Fruit fly (Drosophila melanogaster) whole organism, embryonic: ENCODE measurements around the gene DCTN5-p25.

Experiments used
- Bgb ChIP-seq: fragments of 200-800 bp; sonication (Bioruptor generic); IDR thresholded peaks from 2 replicates; pipeline ENCODE4 v1.3.6; 2022; ENCODE audit warnings: missing biosample characterization, missing genetic modification characterization; ENCODE audit not compliant: partially characterized antibody
- CG10209 ChIP-seq: fragments of 200-800 bp; sonication (Bioruptor generic); optimal IDR thresholded peaks from 3 replicates; lab custom pipeline; 2017; ENCODE audit warnings: missing biosample characterization, mild to moderate bottlenecking, missing genetic modification characterization, missing genetic modification reagents
- CG13287 ChIP-seq: fragments of 200-800 bp; sonication (Bioruptor generic); IDR thresholded peaks from 2 replicates; pipeline ENCODE4 v1.3.6; 2022; ENCODE audit warnings: missing biosample characterization, missing genetic modification characterization; ENCODE audit not compliant: partially characterized antibody
- CG15601 ChIP-seq: fragments of 200-800 bp; sonication (Bioruptor generic); optimal IDR thresholded peaks from 3 replicates; lab custom pipeline; 2019; ENCODE audit warnings: missing biosample characterization, mild to moderate bottlenecking, missing genetic modification characterization, moderate library complexity
- CG1603 ChIP-seq: fragments of 200-800 bp; sonication (Bioruptor generic); optimal IDR thresholded peaks from 2 replicates; lab custom pipeline; 2019; ENCODE audit warnings: missing biosample characterization, mild to moderate bottlenecking, missing genetic modification characterization, moderate library complexity
- CG16813 ChIP-seq: fragments of 200-800 bp; sonication (Bioruptor generic); IDR thresholded peaks from 3 replicates; pipeline ENCODE4 v1.3.6; 2022; ENCODE audit warnings: missing biosample characterization, missing genetic modification characterization; ENCODE audit not compliant: partially characterized antibody
- CG17568 ChIP-seq: fragments of 200-800 bp; sonication (Bioruptor generic); optimal IDR thresholded peaks from 2 replicates; lab custom pipeline; 2018; ENCODE audit warnings: missing biosample characterization, mild to moderate bottlenecking, missing genetic modification characterization, moderate library complexity
- CG31224 ChIP-seq: fragments of 200-800 bp; sonication (Bioruptor generic); IDR thresholded peaks from 2 replicates; pipeline ENCODE4 v1.3.6; 2022; ENCODE audit warnings: missing biosample characterization, missing genetic modification characterization
- CG32532 ChIP-seq: fragments of 200-800 bp; sonication (Bioruptor generic); IDR thresholded peaks from 2 replicates; pipeline ENCODE4 v1.3.6; 2022; ENCODE audit warnings: missing biosample characterization, missing genetic modification characterization
- CG33213 ChIP-seq: fragments of 200-800 bp; sonication (Bioruptor generic); optimal IDR thresholded peaks from 3 replicates; lab custom pipeline; 2016; ENCODE audit warnings: missing biosample characterization, missing genetic modification characterization
- CG4282 ChIP-seq: fragments of 200-800 bp; sonication (Bioruptor generic); optimal IDR thresholded peaks from 2 replicates; lab custom pipeline; 2016; ENCODE audit warnings: missing biosample characterization, missing genetic modification characterization
- CG4730 ChIP-seq: fragments of 200-800 bp; sonication (Bioruptor generic); IDR thresholded peaks from 2 replicates; pipeline ENCODE4 v1.3.6; 2022; ENCODE audit warnings: missing biosample characterization, missing genetic modification characterization
- CG6813 ChIP-seq: fragments of 200-800 bp; sonication (Bioruptor generic); optimal IDR thresholded peaks from 2 replicates; lab custom pipeline; 2017; ENCODE audit warnings: missing biosample characterization, missing genetic modification characterization, mild to moderate bottlenecking, moderate library complexity, missing genetic modification reagents
- CG8944 ChIP-seq: fragments of 200-800 bp; sonication (Bioruptor generic); optimal IDR thresholded peaks from 3 replicates; lab custom pipeline; 2016; ENCODE audit warnings: missing biosample characterization, missing genetic modification characterization
- CG9437 ChIP-seq: fragments of 200-800 bp; sonication (Bioruptor generic); optimal IDR thresholded peaks from 2 replicates; lab custom pipeline; 2018; ENCODE audit warnings: missing biosample characterization, mild to moderate bottlenecking, missing genetic modification characterization
- CTCF ChIP-seq: fragments of 200-800 bp; sonication (Bioruptor generic); optimal IDR thresholded peaks from 2 replicates; lab custom pipeline; 2017; ENCODE audit warnings: missing biosample characterization, mild to moderate bottlenecking, missing genetic modification characterization, moderate library complexity
- D ChIP-seq, 2 experiments: fragments of 200-800 bp in 1 of 2; fragments of >200 bp in 1 of 2; sonication (Bioruptor generic) in 1 of 2; optimal IDR thresholded peaks; 2 replicates in 1 of 2; 3 replicates in 1 of 2; lab custom pipeline; 2017; ENCODE audit warnings: mild to moderate bottlenecking in 1 of 2, missing biosample characterization in 1 of 2, missing genetic modification characterization in 1 of 2, missing genetic modification reagents in 1 of 2
- Dref ChIP-seq: fragments of 200-800 bp; sonication (Bioruptor generic); IDR thresholded peaks from 2 replicates; pipeline ENCODE4 v1.3.6; 2022; ENCODE audit warnings: missing biosample characterization, missing genetic modification characterization
- Hmr ChIP-seq: fragments of 200-800 bp; sonication (Bioruptor generic); optimal IDR thresholded peaks from 3 replicates; lab custom pipeline; 2017; ENCODE audit warnings: mild to moderate bottlenecking, missing biosample characterization, missing genetic modification reagents, missing genetic modification characterization
- Hr51 ChIP-seq, 2 experiments: fragments of 200-800 bp; sonication (Bioruptor generic); optimal IDR thresholded peaks; 2 replicates in 1 of 2; 3 replicates in 1 of 2; lab custom pipeline; 2016 to 2018; ENCODE audit warnings: missing biosample characterization in 2 of 2, missing genetic modification characterization in 2 of 2, mild to moderate bottlenecking in 1 of 2, moderate library complexity in 1 of 2
- Hr78 ChIP-seq, 2 experiments: fragments of 200-800 bp in 1 of 2; fragments of >200 bp in 1 of 2; sonication (Bioruptor generic) in 1 of 2; optimal IDR thresholded peaks; 2 replicates each; lab custom pipeline; 2017 to 2019; ENCODE audit warnings: missing biosample characterization in 2 of 2, missing genetic modification characterization in 2 of 2, mild to moderate bottlenecking in 1 of 2, moderate library complexity in 1 of 2
- Jarid2 ChIP-seq: fragments of 200-800 bp; sonication (Bioruptor generic); optimal IDR thresholded peaks from 3 replicates; lab custom pipeline; 2017; ENCODE audit warnings: mild to moderate bottlenecking, missing biosample characterization, missing genetic modification reagents, missing genetic modification characterization
- Mad ChIP-seq: fragments of 200-800 bp; sonication (Bioruptor generic); optimal IDR thresholded peaks from 2 replicates; lab custom pipeline; 2016; ENCODE audit warnings: missing biosample characterization, missing genetic modification characterization
- PHDP ChIP-seq: fragments of 200-800 bp; sonication (Bioruptor generic); optimal IDR thresholded peaks from 3 replicates; lab custom pipeline; 2018; ENCODE audit warnings: missing biosample characterization, mild to moderate bottlenecking, missing genetic modification characterization, moderate library complexity
- Ravus ChIP-seq: fragments of 200-800 bp; sonication (Bioruptor generic); IDR thresholded peaks from 2 replicates; pipeline ENCODE4 v1.3.6; 2022; ENCODE audit warnings: missing biosample characterization, missing genetic modification characterization
- Side ChIP-seq: fragments of 200-800 bp; sonication (Bioruptor generic); optimal IDR thresholded peaks from 2 replicates; lab custom pipeline; 2016; ENCODE audit warnings: missing biosample characterization, missing genetic modification characterization
- aop ChIP-seq: fragments of 200-800 bp; sonication (Bioruptor generic); IDR thresholded peaks from 2 replicates; pipeline ENCODE4 v1.3.6; 2022; ENCODE audit warnings: missing biosample characterization, missing genetic modification characterization
- croc ChIP-seq: fragments of 200-800 bp; sonication (Bioruptor generic); conservative IDR thresholded peaks from 3 replicates; pipeline ENCODE4 v1.3.6; 2022; ENCODE audit warnings: missing biosample characterization, missing genetic modification characterization
- dmrt11E ChIP-seq: fragments of 200-800 bp; sonication (Bioruptor generic); optimal IDR thresholded peaks from 3 replicates; lab custom pipeline; 2018; ENCODE audit warnings: missing biosample characterization, mild to moderate bottlenecking, missing genetic modification characterization, moderate library complexity
- dmrt99B ChIP-seq: fragments of 200-800 bp; sonication (Bioruptor generic); optimal IDR thresholded peaks from 2 replicates; lab custom pipeline; 2018; ENCODE audit warnings: missing biosample characterization, mild to moderate bottlenecking, missing genetic modification characterization, moderate library complexity
- emc ChIP-seq: fragments of 200-800 bp; sonication (Bioruptor generic); optimal IDR thresholded peaks from 2 replicates; lab custom pipeline; 2016; ENCODE audit warnings: missing biosample characterization, missing genetic modification characterization
- knrl ChIP-seq: fragments of 200-800 bp; sonication (Bioruptor generic); IDR thresholded peaks from 3 replicates; pipeline ENCODE4 v1.3.6; 2022; ENCODE audit warnings: missing biosample characterization, missing genetic modification characterization; ENCODE audit not compliant: partially characterized antibody
- maf-S ChIP-seq: fragments of 200-800 bp; sonication (Bioruptor generic); optimal IDR thresholded peaks from 2 replicates; lab custom pipeline; 2016; ENCODE audit warnings: missing biosample characterization, missing genetic modification characterization
- nom ChIP-seq: fragments of 200-800 bp; sonication (Bioruptor generic); optimal IDR thresholded peaks from 2 replicates; lab custom pipeline; 2017; ENCODE audit warnings: missing biosample characterization, missing genetic modification characterization, mild to moderate bottlenecking, moderate library complexity, missing genetic modification reagents
- oc ChIP-seq: fragments of 200-800 bp; sonication (Bioruptor generic); optimal IDR thresholded peaks from 2 replicates; lab custom pipeline; 2018; ENCODE audit warnings: missing biosample characterization, mild to moderate bottlenecking, missing genetic modification characterization, moderate library complexity
- onecut ChIP-seq: fragments of 200-800 bp; sonication (Bioruptor generic); IDR thresholded peaks from 2 replicates; pipeline ENCODE4 v1.3.6; 2022; ENCODE audit warnings: missing biosample characterization, missing genetic modification characterization
- pan ChIP-seq, 4 experiments: fragments of >200 bp in 3 of 4; fragments of 200-800 bp in 1 of 4; sonication (Bioruptor generic) in 1 of 4; optimal IDR thresholded peaks in 3 of 4; IDR thresholded peaks in 1 of 4; 2 replicates each; pipeline versions ENCODE4 v1.3.6 to Lab custom; 2017 to 2022; ENCODE audit warnings: missing biosample characterization in 2 of 4, missing genetic modification characterization in 2 of 4, mixed read lengths in 1 of 4
- pita ChIP-seq: fragments of 200-800 bp; sonication (Bioruptor generic); optimal IDR thresholded peaks from 2 replicates; lab custom pipeline; 2017; ENCODE audit warnings: missing biosample characterization, mild to moderate bottlenecking, missing genetic modification characterization
- pzg ChIP-seq: fragments of 200-800 bp; sonication (Bioruptor generic); optimal IDR thresholded peaks from 3 replicates; lab custom pipeline; 2018; ENCODE audit warnings: missing biosample characterization, mild to moderate bottlenecking, missing genetic modification characterization, moderate library complexity
- shn ChIP-seq: fragments of 200-800 bp; sonication (Bioruptor generic); optimal IDR thresholded peaks from 3 replicates; lab custom pipeline; 2016; ENCODE audit warnings: missing biosample characterization, missing genetic modification characterization
- sna ChIP-seq: fragments of 200-800 bp; sonication (Bioruptor generic); IDR thresholded peaks from 2 replicates; pipeline ENCODE4 v1.3.6; 2022; ENCODE audit warnings: missing biosample characterization, missing genetic modification characterization; ENCODE audit not compliant: partially characterized antibody
- sqz ChIP-seq: fragments of 200-800 bp; sonication (Bioruptor generic); optimal IDR thresholded peaks from 3 replicates; lab custom pipeline; 2018; ENCODE audit warnings: missing biosample characterization, mild to moderate bottlenecking, missing genetic modification characterization
- stc ChIP-seq: fragments of 200-800 bp; sonication (Bioruptor generic); IDR thresholded peaks from 2 replicates; pipeline ENCODE4 v1.3.6; 2022; ENCODE audit warnings: missing biosample characterization, missing genetic modification characterization
- stwl ChIP-seq: fragments of 200-800 bp; sonication (Bioruptor generic); optimal IDR thresholded peaks from 3 replicates; lab custom pipeline; 2018; ENCODE audit warnings: missing biosample characterization, mild to moderate bottlenecking, missing genetic modification characterization, moderate library complexity
- tio ChIP-seq: fragments of 200-800 bp; sonication (Bioruptor generic); optimal IDR thresholded peaks from 2 replicates; lab custom pipeline; 2017; ENCODE audit warnings: missing biosample characterization, missing genetic modification characterization, inconsistent platforms
- unc-4 ChIP-seq: fragments of 200-800 bp; sonication (Bioruptor generic); IDR thresholded peaks from 2 replicates; pipeline ENCODE4 v1.3.6; 2022; ENCODE audit warnings: missing biosample characterization, missing genetic modification characterization; ENCODE audit not compliant: partially characterized antibody
- wek ChIP-seq: fragments of 200-800 bp; sonication (Bioruptor generic); optimal IDR thresholded peaks from 3 replicates; lab custom pipeline; 2018; ENCODE audit warnings: missing biosample characterization, mild to moderate bottlenecking, missing genetic modification characterization, moderate library complexity

The DCTN5-p25 gene

dm6 chr2L:14972133-14972532, 33.4 kb upstream of the DCTN5-p25 start, which contains the start of gene side-II (continued):
- TF ChIP-seq CG31224 (no peak), CG16813 (GFP tag; lab: Robert Waterston, UW) (no peak), Hr78 (GFP tag; optimal IDR thresholded peaks at IDR 0.05; lab: Kevin White, UChicago) (no peak), nom (no peak), Bgb (GFP tag; lab: Robert Waterston, UW) (peak; percentile 24; the same call in 1 of the 2 replicates), Jarid2 (GFP tag; lab: Kevin White, UChicago) (peak; percentile 38), CG32532 (GFP tag; lab: Robert Waterston, UW) (peak; percentile 62; the same call in 1 of the 2 replicates), knrl (GFP tag; lab: Robert Waterston, UW) (0 out of 3 replicates have a peak, but pooled peaks have one; percentile 19), aop (GFP tag; lab: Robert Waterston, UW) (no peak), sna (GFP tag; lab: Robert Waterston, UW) (no peak), CG4282 (GFP tag; lab: Kevin White, UChicago) (no peak), Dref (GFP tag; lab: Robert Waterston, UW) (0 out of 2 replicates have a peak, but pooled peaks have one; percentile 24), Hmr (GFP tag; lab: Kevin White, UChicago) (peak; percentile 22), pzg (no peak), sqz (no peak)

dm6 chr2L:14972836-14973235, 32.7 kb upstream of the DCTN5-p25 start:
- TF ChIP-seq CG13287 (GFP tag; lab: Robert Waterston, UW) (peak; percentile 7; the same call in 1 of the 2 replicates), dmrt99B (tag; lab: Kevin White, UChicago) (no peak), maf-S (no peak), onecut (GFP tag; lab: Robert Waterston, UW) (no peak), Hr51 (GFP tag; optimal IDR thresholded peaks at IDR 0.05; lab: Kevin White, UChicago) (peak in 1 of 2 experiments; percentile 69), CG10209 (GFP tag; lab: Kevin White, UChicago) (no peak), Side (GFP tag; lab: Kevin White, UChicago) (no peak), stc (GFP tag; lab: Robert Waterston, UW) (no peak), CG9437 (GFP tag; lab: Kevin White, UChicago) (no peak), dmrt11E (tag; lab: Kevin White, UChicago) (no peak), Bgb (GFP tag; lab: Robert Waterston, UW) (peak; percentile 55), CG17568 (GFP tag; lab: Kevin White, UChicago) (no peak), pan (optimal IDR thresholded peaks at IDR 0.05; lab: Kevin White, UChicago) (no peak), pan (GFP tag; optimal IDR thresholded peaks at IDR 0.05 in 1 of 2, IDR thresholded peaks at IDR 0.05 in 1 of 2) (no peak), PHDP (tag; lab: Kevin White, UChicago) (no peak), CG16813 (GFP tag; lab: Robert Waterston, UW) (peak; percentile 39; the same call in 2 of the 3 replicates), croc (GFP tag; lab: Robert Waterston, UW) (no peak), CG6813 (GFP tag; lab: Kevin White, UChicago) (no peak), tio (GFP tag; lab: Kevin White, UChicago) (no peak), CTCF (peak; percentile 66), pita (GFP tag; lab: Kevin White, UChicago) (peak; percentile 25), CG1603 (tag; lab: Kevin White, UChicago) (no peak), D (optimal IDR thresholded peaks at IDR 0.05; lab: Kevin White, UChicago) (no peak), D (GFP tag; optimal IDR thresholded peaks at IDR 0.05; lab: Kevin White, UChicago) (no peak), stwl (tag; lab: Kevin White, UChicago) (peak; percentile 77), CG33213 (GFP tag; lab: Kevin White, UChicago) (no peak), Ravus (GFP tag; lab: Robert Waterston, UW) (no peak), CG15601 (tag; lab: Kevin White, UChicago) (peak; percentile 54), CG8944 (GFP tag; lab: Kevin White, UChicago) (no peak), unc-4 (GFP tag; lab: Robert Waterston, UW) (no peak), shn (GFP tag; lab: Kevin White, UChicago) (no peak), wek (GFP tag; lab: Kevin White, UChicago) (no peak), oc (no peak), Mad (GFP tag; lab: Kevin White, UChicago) (no peak), emc (GFP tag; lab: Kevin White, UChicago) (no peak), CG4730 (GFP tag; lab: Robert Waterston, UW) (no peak)
